Fruit fly (Drosophila melanogaster) whole organism, wandering third instar larva: Measurements from ENCODE around the gene CG42705.

ENCODE experiments used
- Dif ChIP-seq: fragments of 200-275, 200-300 bp; sonication (Bioruptor generic); optimal IDR thresholded peaks from 2 replicates; lab custom pipeline; 2018; ENCODE audit warnings: missing biosample characterization, missing genetic modification characterization; ENCODE audit not compliant: partially characterized antibody
- GATAd ChIP-seq: sonication (Bioruptor generic); optimal IDR thresholded peaks from 2 replicates; lab custom pipeline; 2016; ENCODE audit warnings: missing biosample characterization, missing genetic modification characterization
- HLH106 ChIP-seq: fragments of 200-800 bp; optimal IDR thresholded peaks from 3 replicates; lab custom pipeline; 2019; ENCODE audit warnings: missing biosample characterization, mild to moderate bottlenecking, missing genetic modification characterization, moderate library complexity
- br ChIP-seq: fragments of 200-800 bp; sonication (Bioruptor generic); optimal IDR thresholded peaks from 2 replicates; lab custom pipeline; 2016; ENCODE audit warnings: missing biosample characterization, missing genetic modification characterization
- h ChIP-seq: fragments of 200-800 bp; sonication (Bioruptor generic); optimal IDR thresholded peaks from 3 replicates; lab custom pipeline; 2016; ENCODE audit warnings: missing biosample characterization, mild to moderate bottlenecking, missing genetic modification characterization
- lola ChIP-seq: fragments of >200 bp; optimal IDR thresholded peaks from 2 replicates; lab custom pipeline; 2017; ENCODE audit warnings: missing biosample characterization, missing genetic modification characterization
- pan ChIP-seq: fragments of >200 bp; optimal IDR thresholded peaks from 2 replicates; lab custom pipeline; 2017

dm6 chrX:7416953-7417352 lies 3.3 kb downstream of the CG42705 start, which contains the start of gene CG34337:
- no peak for TF ChIP-seq Dif
- no peak for TF ChIP-seq h (GFP tag; lab: Kevin White, UChicago)
- no peak for TF ChIP-seq GATAd (GFP tag; lab: Kevin White, UChicago)
- no peak for TF ChIP-seq lola (GFP tag; lab: Kevin White, UChicago)
- no peak for TF ChIP-seq pan (lab: Kevin White, UChicago)
- no peak for TF ChIP-seq br (GFP tag; lab: Kevin White, UChicago)
- no peak for TF ChIP-seq HLH106 (tag; lab: Kevin White, UChicago)
